Worm (Caenorhabditis elegans): ENCODE measurements around the gene adr-2.

ce11 chrIII:7230841-7231240, 1.8 kb downstream of the adr-2 start, which contains the start of gene R151.10:
- TF ChIP-seq flt-1 (GFP tag; IDR thresholded peaks at IDR 0.05) (no peak), T22C8.4 (GFP tag; IDR thresholded peaks at IDR 0.05) (no peak), cog-1 (tag; optimal IDR thresholded peaks at IDR 0.05) (no peak), tab-1 (GFP tag; IDR thresholded peaks at IDR 0.05) (no peak), ztf-23 (GFP tag; IDR thresholded peaks at IDR 0.05) (no peak), klf-2 (GFP tag; conservative IDR thresholded peaks at IDR 0.05) (no peak), ref-1 (GFP tag; conservative IDR thresholded peaks at IDR 0.05) (no peak), med-1 (GFP tag; optimal IDR thresholded peaks at IDR 0.05; ENCODE audit: insufficient read depth) (no peak), ztf-29 (GFP tag; IDR thresholded peaks at IDR 0.05) (no peak)

Data from whole organism, midembryonic.